Fruit fly (Drosophila melanogaster): ENCODE measurements around the gene CG6833.
A peak's percentile ranks its signal among the peaks of the same experiment; 100 is the strongest.

CG6833 gene

DNA sequence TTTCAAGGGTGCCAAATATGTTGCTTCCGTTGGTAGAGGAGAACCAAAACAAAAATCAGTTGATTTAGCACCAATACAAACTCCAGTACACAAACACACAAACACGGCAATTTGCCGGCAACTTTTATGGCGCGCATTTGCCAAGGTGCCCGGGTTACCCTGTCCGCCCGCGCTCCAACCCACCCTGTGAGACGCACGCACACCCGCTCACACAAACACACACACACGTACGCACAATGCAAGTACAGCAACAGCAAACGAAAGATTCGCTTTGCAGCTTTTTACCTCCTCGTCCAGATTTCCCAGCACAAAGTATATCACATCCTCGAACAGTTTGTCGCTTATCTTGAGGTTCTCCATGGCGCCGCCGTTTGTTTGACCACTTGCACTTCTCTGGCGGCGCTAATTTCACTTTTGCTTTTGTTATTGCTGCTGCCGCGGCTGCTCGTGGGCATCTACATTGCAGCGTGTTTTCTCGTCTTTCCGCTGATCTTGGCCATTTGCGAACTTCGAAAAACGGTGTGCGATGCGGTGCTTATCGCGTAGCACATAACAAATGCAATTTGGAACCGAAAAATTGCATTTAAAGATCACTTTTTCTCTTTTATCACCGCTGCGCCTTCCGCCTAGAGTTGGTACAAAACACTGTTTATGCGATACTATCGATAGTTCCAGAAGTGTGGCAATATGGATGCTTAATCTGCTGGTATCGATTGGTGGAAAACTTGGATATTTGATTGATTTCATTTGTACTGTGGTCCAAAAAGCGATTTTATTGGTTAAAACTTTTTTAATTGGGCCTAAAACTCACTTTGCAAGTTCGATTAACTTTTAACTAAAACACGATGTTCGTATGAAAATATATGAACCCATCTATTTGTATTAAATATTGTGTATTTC lies 22.3 kb upstream of the CG6833 start, which contains the start of gene Ptip (continued):
- TF ChIP-seq nau (GFP tag; optimal IDR thresholded peaks at IDR 0.05): no peak
- TF ChIP-seq scrt (GFP tag; optimal IDR thresholded peaks at IDR 0.05): peak; percentile 41
- no peak for TF ChIP-seq so (GFP tag; IDR thresholded peaks at IDR 0.05)
- no peak for TF ChIP-seq gt (GFP tag; IDR thresholded peaks at IDR 0.05)
- no peak for TF ChIP-seq CG17361 (GFP tag; IDR thresholded peaks at IDR 0.05)
- peak; percentile 32; the same call in 1 of the 3 replicates for TF ChIP-seq dysf (GFP tag; IDR thresholded peaks at IDR 0.05)
- TF ChIP-seq CG7745 (tag; optimal IDR thresholded peaks at IDR 0.05): no peak
- TF ChIP-seq CG9932 (GFP tag; IDR thresholded peaks at IDR 0.05): peak; percentile 67
- TF ChIP-seq CG31365 (tag; optimal IDR thresholded peaks at IDR 0.05): no peak
- TF ChIP-seq Pdp1 (GFP tag; optimal IDR thresholded peaks at IDR 0.05): peak in 1 of 2 experiments; percentile 2
- no peak for TF ChIP-seq hkb (optimal IDR thresholded peaks at IDR 0.05)
- peak; percentile 67 for TF ChIP-seq hkb (GFP tag; IDR thresholded peaks at IDR 0.05)
- TF ChIP-seq knrl (GFP tag; IDR thresholded peaks at IDR 0.05; ENCODE audit: partially characterized antibody): peak; percentile 97
- no peak for TF ChIP-seq CG9817 (tag; optimal IDR thresholded peaks at IDR 0.05)
- peak; percentile 89 for TF ChIP-seq tna (GFP tag; IDR thresholded peaks at IDR 0.05; ENCODE audit: partially characterized antibody)
- no peak for TF ChIP-seq Jarid2 (GFP tag; optimal IDR thresholded peaks at IDR 0.05)
- no peak for TF ChIP-seq Mrtf (GFP tag; IDR thresholded peaks at IDR 0.05)
- TF ChIP-seq CG15601 (tag; optimal IDR thresholded peaks at IDR 0.05): no peak
- no peak; the same call in 1 of the 2 replicates for TF ChIP-seq CG4730 (GFP tag; IDR thresholded peaks at IDR 0.05)
- TF ChIP-seq jigr1 (GFP tag; IDR thresholded peaks at IDR 0.05): no peak
- no peak for TF ChIP-seq lbe (GFP tag; optimal IDR thresholded peaks at IDR 0.05)
- peak; percentile 27 for TF ChIP-seq CG15514 (GFP tag; optimal IDR thresholded peaks at IDR 0.05)
- peak; percentile 98 for TF ChIP-seq Bgb (GFP tag; IDR thresholded peaks at IDR 0.05; ENCODE audit: partially characterized antibody)
- no peak for TF ChIP-seq Ravus (GFP tag; IDR thresholded peaks at IDR 0.05)
- TF ChIP-seq CG31441 (GFP tag; IDR thresholded peaks at IDR 0.05): no peak
- no peak for TF ChIP-seq CG13894 (tag; optimal IDR thresholded peaks at IDR 0.05)
- no peak for TF ChIP-seq CG13775 (GFP tag; optimal IDR thresholded peaks at IDR 0.05)
- peak; percentile 98 for TF ChIP-seq CG6791 (GFP tag; IDR thresholded peaks at IDR 0.05; ENCODE audit: partially characterized antibody)
- TF ChIP-seq bbx (GFP tag; IDR thresholded peaks at IDR 0.05; ENCODE audit: partially characterized antibody): peak; percentile 98
- TF ChIP-seq Antp (GFP tag; optimal IDR thresholded peaks at IDR 0.05): peak; percentile 59
- TF ChIP-seq sens-2 (GFP tag; IDR thresholded peaks at IDR 0.05): no peak
- no peak for TF ChIP-seq jing (GFP tag; optimal IDR thresholded peaks at IDR 0.05)
- no peak for TF ChIP-seq Hr3 (GFP tag; optimal IDR thresholded peaks at IDR 0.05)
- no peak for TF ChIP-seq CG14050 (GFP tag; IDR thresholded peaks at IDR 0.05)
- peak; percentile 73; the same call in 1 of the 2 replicates for TF ChIP-seq CG32532 (GFP tag; IDR thresholded peaks at IDR 0.05)
- no peak for TF ChIP-seq CG15011 (GFP tag; optimal IDR thresholded peaks at IDR 0.05)
- TF ChIP-seq CG12744 (GFP tag; optimal IDR thresholded peaks at IDR 0.05): no peak
- no peak for TF ChIP-seq CG16863 (GFP tag; optimal IDR thresholded peaks at IDR 0.05)
- no peak for TF ChIP-seq Tbp (GFP tag; optimal IDR thresholded peaks at IDR 0.05)
- no peak for TF ChIP-seq crol (GFP tag; IDR thresholded peaks at IDR 0.05)
- no peak for TF ChIP-seq al (GFP tag; IDR thresholded peaks at IDR 0.05)
- peak; percentile 6 for TF ChIP-seq CG1792 (GFP tag; optimal IDR thresholded peaks at IDR 0.05)
- TF ChIP-seq CG10147 (GFP tag; optimal IDR thresholded peaks at IDR 0.05): no peak
- peak; percentile 93 for TF ChIP-seq hbn (GFP tag; IDR thresholded peaks at IDR 0.05; ENCODE audit: partially characterized antibody)
- no peak for TF ChIP-seq dmrt99B (tag; optimal IDR thresholded peaks at IDR 0.05)
- TF ChIP-seq CG5953 (GFP tag; IDR thresholded peaks at IDR 0.05): no peak
- peak; percentile 40 for TF ChIP-seq pfk (GFP tag; optimal IDR thresholded peaks at IDR 0.05)
- TF ChIP-seq NC2β (GFP tag; optimal IDR thresholded peaks at IDR 0.05): no peak
- no peak for TF ChIP-seq kay (GFP tag; optimal IDR thresholded peaks at IDR 0.05)

All from whole organism, embryonic.